Fruit fly (Drosophila melanogaster): Measurements from ENCODE around the gene Lgr4.

DNA sequence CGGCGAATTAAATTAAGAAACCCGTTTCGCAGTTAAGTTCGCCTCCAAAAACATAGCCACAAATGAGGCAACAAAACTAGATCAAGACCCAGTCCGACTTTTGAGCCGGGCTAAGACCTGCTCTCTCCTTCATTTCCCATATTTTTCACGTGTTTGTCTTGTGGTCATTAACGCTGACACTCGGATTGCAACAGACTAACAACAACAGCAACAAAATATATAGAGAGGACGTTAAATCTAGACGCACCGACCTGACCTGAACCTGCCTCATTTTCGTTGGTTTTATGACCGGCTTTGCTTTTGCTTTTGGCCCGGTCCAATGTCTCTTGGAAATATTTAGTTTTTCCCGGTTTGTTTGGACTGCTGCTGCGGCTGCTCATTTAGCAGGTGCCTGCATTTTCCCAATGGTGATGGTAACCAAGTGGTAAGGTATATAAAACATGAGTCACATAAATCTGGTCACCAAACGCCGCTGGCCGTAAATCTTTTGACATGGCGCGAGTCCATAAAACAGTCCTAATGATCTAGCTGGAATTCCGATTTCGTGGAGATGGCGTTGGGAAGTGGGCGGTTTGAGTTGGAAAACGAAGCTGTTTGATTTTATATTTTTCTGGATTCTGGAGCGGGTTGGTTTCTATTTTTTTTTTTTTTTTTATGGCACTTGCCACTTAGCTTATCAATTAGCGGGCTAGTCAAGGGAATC lies 38.7 kb upstream of the Lgr4 start:
- TF ChIP-seq caup (GFP tag; optimal IDR thresholded peaks at IDR 0.05; ENCODE audit: severe bottlenecking) = no peak
- TF ChIP-seq tin (GFP tag; optimal IDR thresholded peaks at IDR 0.05) = no peak

Data from whole organism, embryonic.